Fruit fly (Drosophila melanogaster) whole organism, embryonic: Measurements from ENCODE around the gene Txl.

Source experiments
- Awh ChIP-seq: fragments of 200-800 bp; sonication (Bioruptor generic); IDR thresholded peaks from 2 replicates; pipeline ENCODE4, ENCODE4 v1.3.6; 2022; ENCODE audit warnings: missing biosample characterization, missing genetic modification characterization
- CG10147 ChIP-seq: fragments of 200-800 bp; sonication (Bioruptor generic); optimal IDR thresholded peaks from 2 replicates; lab custom pipeline; 2019; ENCODE audit warnings: missing biosample characterization, mild to moderate bottlenecking, missing genetic modification characterization, moderate library complexity
- CG10543 ChIP-seq: fragments of 200-800 bp; sonication (Bioruptor generic); optimal IDR thresholded peaks from 3 replicates; lab custom pipeline; 2017; ENCODE audit warnings: missing biosample characterization, mild to moderate bottlenecking, missing genetic modification characterization, moderate library complexity
- CG10654 ChIP-seq: fragments of 200-800 bp; sonication (Bioruptor generic); optimal IDR thresholded peaks from 2 replicates; lab custom pipeline; 2016; ENCODE audit warnings: missing biosample characterization, missing genetic modification characterization
- CG12744 ChIP-seq: fragments of 200-800 bp; sonication (Bioruptor generic); optimal IDR thresholded peaks from 2 replicates; lab custom pipeline; 2016; ENCODE audit warnings: missing biosample characterization, missing genetic modification characterization
- CG14860 ChIP-seq: fragments of 200-800 bp; sonication (Bioruptor generic); IDR thresholded peaks from 3 replicates; pipeline ENCODE4 v1.3.6; 2022; ENCODE audit warnings: missing biosample characterization, missing genetic modification characterization; ENCODE audit not compliant: partially characterized antibody
- CG2202 ChIP-seq: fragments of 200-800 bp; sonication (Bioruptor generic); optimal IDR thresholded peaks from 2 replicates; lab custom pipeline; 2018; ENCODE audit warnings: missing biosample characterization, mild to moderate bottlenecking, missing genetic modification characterization
- CG3281 ChIP-seq: fragments of 200-800 bp; sonication (Bioruptor generic); optimal IDR thresholded peaks from 3 replicates; lab custom pipeline; 2017; ENCODE audit warnings: missing biosample characterization, mild to moderate bottlenecking, missing genetic modification characterization
- CG33557 ChIP-seq: fragments of 200-800 bp; sonication (Bioruptor generic); optimal IDR thresholded peaks from 2 replicates; lab custom pipeline; 2019; ENCODE audit warnings: missing biosample characterization, mild to moderate bottlenecking, missing genetic modification characterization, moderate library complexity
- CG34376 ChIP-seq: fragments of 200-800 bp; sonication (Bioruptor generic); optimal IDR thresholded peaks from 2 replicates; lab custom pipeline; 2018; ENCODE audit warnings: missing biosample characterization, mild to moderate bottlenecking, missing genetic modification characterization
- CG3995 ChIP-seq: fragments of 200-800 bp; sonication (Bioruptor generic); optimal IDR thresholded peaks from 3 replicates; lab custom pipeline; 2016; ENCODE audit warnings: missing biosample characterization, missing genetic modification characterization
- CG4730 ChIP-seq: fragments of 200-800 bp; sonication (Bioruptor generic); IDR thresholded peaks from 2 replicates; pipeline ENCODE4 v1.3.6; 2022; ENCODE audit warnings: missing biosample characterization, missing genetic modification characterization
- CG6654 ChIP-seq: fragments of 200-800 bp; sonication (Bioruptor generic); optimal IDR thresholded peaks from 2 replicates; lab custom pipeline; 2017; ENCODE audit warnings: missing biosample characterization, mild to moderate bottlenecking, missing genetic modification characterization
- CG6791 ChIP-seq: fragments of 200-800 bp; sonication (Bioruptor generic); IDR thresholded peaks from 3 replicates; pipeline ENCODE4 v1.3.6; 2022; ENCODE audit warnings: missing biosample characterization, missing genetic modification characterization; ENCODE audit not compliant: partially characterized antibody
- CG7987 ChIP-seq: fragments of 200-800 bp; sonication (Bioruptor generic); optimal IDR thresholded peaks from 2 replicates; lab custom pipeline; 2018; ENCODE audit warnings: missing biosample characterization, mild to moderate bottlenecking, missing genetic modification characterization, moderate library complexity
- D19B ChIP-seq: fragments of 200-800 bp; sonication (Bioruptor generic); optimal IDR thresholded peaks from 2 replicates; lab custom pipeline; 2017; ENCODE audit warnings: missing biosample characterization, mild to moderate bottlenecking, missing genetic modification characterization
- Dbx ChIP-seq: fragments of 200-800 bp; sonication (Bioruptor generic); IDR thresholded peaks from 3 replicates; pipeline ENCODE4 v1.3.6; 2022; ENCODE audit warnings: missing biosample characterization, missing genetic modification characterization
- E2f2 ChIP-seq: fragments of 200-800 bp; sonication (Bioruptor generic); IDR thresholded peaks from 2 replicates; pipeline ENCODE4 v1.3.6; 2022; ENCODE audit warnings: missing biosample characterization, missing genetic modification characterization
- HLH3B ChIP-seq: fragments of 200-800 bp; sonication (Bioruptor generic); IDR thresholded peaks from 2 replicates; pipeline ENCODE4 v1.3.6; 2022; ENCODE audit warnings: missing biosample characterization, missing genetic modification characterization
- Hand ChIP-seq: fragments of 200-800 bp; sonication (Bioruptor generic); optimal IDR thresholded peaks from 2 replicates; lab custom pipeline; 2017; ENCODE audit warnings: mild to moderate bottlenecking, missing biosample characterization, missing genetic modification reagents, missing genetic modification characterization
- HmgD ChIP-seq: fragments of 200-800 bp; sonication (Bioruptor generic); optimal IDR thresholded peaks from 3 replicates; lab custom pipeline; 2016; ENCODE audit warnings: missing biosample characterization, missing genetic modification characterization
- Hr51 ChIP-seq, 2 experiments: fragments of 200-800 bp; sonication (Bioruptor generic); optimal IDR thresholded peaks; 2 replicates in 1 of 2; 3 replicates in 1 of 2; lab custom pipeline; 2016 to 2018; ENCODE audit warnings: missing biosample characterization in 2 of 2, missing genetic modification characterization in 2 of 2, mild to moderate bottlenecking in 1 of 2, moderate library complexity in 1 of 2
- Lim3 ChIP-seq: fragments of 200-800 bp; sonication (Bioruptor generic); IDR thresholded peaks from 2 replicates; pipeline ENCODE4 v1.3.6; 2022; ENCODE audit warnings: missing biosample characterization, missing genetic modification characterization
- MBD-R2 ChIP-seq: fragments of 200-800 bp; sonication (Bioruptor generic); IDR thresholded peaks from 2 replicates; pipeline ENCODE4 v1.3.6; 2022; ENCODE audit warnings: missing biosample characterization, missing genetic modification characterization
- Optix ChIP-seq: fragments of 200-800 bp; sonication (Bioruptor generic); IDR thresholded peaks from 3 replicates; pipeline ENCODE4 v1.3.6; 2022; ENCODE audit warnings: missing biosample characterization, missing genetic modification characterization
- Sry-δ ChIP-seq: fragments of 200-800 bp; sonication (Bioruptor generic); optimal IDR thresholded peaks from 2 replicates; lab custom pipeline; 2016; ENCODE audit warnings: missing biosample characterization, missing genetic modification characterization
- abd-A ChIP-seq: fragments of 200-800 bp; sonication (Bioruptor generic); optimal IDR thresholded peaks from 3 replicates; lab custom pipeline; 2019; ENCODE audit warnings: missing biosample characterization, mild to moderate bottlenecking, missing genetic modification characterization, moderate library complexity
- amos ChIP-seq: fragments of 200-800 bp; sonication (Bioruptor generic); IDR thresholded peaks from 2 replicates; pipeline ENCODE4 v1.3.6; 2022; ENCODE audit warnings: missing biosample characterization, missing genetic modification characterization; ENCODE audit not compliant: partially characterized antibody
- bigmax ChIP-seq: fragments of 200-800 bp; sonication (Bioruptor generic); optimal IDR thresholded peaks from 2 replicates; lab custom pipeline; 2018; ENCODE audit warnings: missing biosample characterization, mild to moderate bottlenecking, missing genetic modification characterization
- br ChIP-seq: fragments of >200 bp; optimal IDR thresholded peaks from 2 replicates; lab custom pipeline; 2017
- cad ChIP-seq: fragments of >200 bp; optimal IDR thresholded peaks from 2 replicates; lab custom pipeline; 2017; ENCODE audit warnings: missing biosample characterization, missing genetic modification characterization
- crp ChIP-seq, 2 experiments: fragments of 200-800 bp; sonication (Bioruptor generic); optimal IDR thresholded peaks; 2 replicates in 1 of 2; 3 replicates in 1 of 2; lab custom pipeline; 2017; ENCODE audit warnings: missing biosample characterization in 2 of 2, missing genetic modification characterization in 2 of 2, mild to moderate bottlenecking in 1 of 2, moderate library complexity in 1 of 2
- dmrt99B ChIP-seq: fragments of 200-800 bp; sonication (Bioruptor generic); optimal IDR thresholded peaks from 2 replicates; lab custom pipeline; 2018; ENCODE audit warnings: missing biosample characterization, mild to moderate bottlenecking, missing genetic modification characterization, moderate library complexity
- dysf ChIP-seq: fragments of 200-800 bp; sonication (Bioruptor generic); IDR thresholded peaks from 3 replicates; pipeline ENCODE4 v1.3.6; 2022; ENCODE audit warnings: missing biosample characterization, missing genetic modification characterization
- ewg ChIP-seq: fragments of 200-800 bp; sonication (Bioruptor generic); optimal IDR thresholded peaks from 3 replicates; lab custom pipeline; 2017; ENCODE audit warnings: mild to moderate bottlenecking, missing biosample characterization, missing genetic modification reagents, missing genetic modification characterization
- fd96Cb ChIP-seq: fragments of 200-800 bp; sonication (Bioruptor generic); optimal IDR thresholded peaks from 2 replicates; lab custom pipeline; 2018; ENCODE audit warnings: missing biosample characterization, mild to moderate bottlenecking, missing genetic modification characterization, moderate library complexity
- gcm ChIP-seq: fragments of 200-800 bp; sonication (Bioruptor generic); optimal IDR thresholded peaks from 2 replicates; lab custom pipeline; 2019; ENCODE audit warnings: missing biosample characterization, mild to moderate bottlenecking, missing genetic modification characterization, moderate library complexity
- hbn ChIP-seq: fragments of 200-800 bp; sonication (Bioruptor generic); IDR thresholded peaks from 2 replicates; pipeline ENCODE4 v1.3.6; 2022; ENCODE audit warnings: missing biosample characterization, missing genetic modification characterization; ENCODE audit not compliant: partially characterized antibody
- insv ChIP-seq, 2 experiments: fragments of 200-800 bp; sonication (Bioruptor generic); optimal IDR thresholded peaks; 3 replicates each; lab custom pipeline; 2016 to 2018; ENCODE audit warnings: missing biosample characterization in 2 of 2, missing genetic modification characterization in 2 of 2
- klu ChIP-seq: fragments of 200-800 bp; sonication (Bioruptor generic); IDR thresholded peaks from 2 replicates; pipeline ENCODE4 v1.3.6; 2022; ENCODE audit warnings: missing biosample characterization, missing genetic modification characterization
- lab ChIP-seq: fragments of 200-800 bp; sonication (Bioruptor generic); optimal IDR thresholded peaks from 3 replicates; lab custom pipeline; 2017; ENCODE audit warnings: missing biosample characterization, missing genetic modification characterization, mild to moderate bottlenecking, moderate library complexity, missing genetic modification reagents
- psq ChIP-seq: fragments of 200-800 bp; sonication (Bioruptor generic); optimal IDR thresholded peaks from 2 replicates; lab custom pipeline; 2017; ENCODE audit warnings: missing biosample characterization, missing genetic modification characterization
- repo ChIP-seq: fragments of 200-800 bp; sonication (Bioruptor generic); optimal IDR thresholded peaks from 2 replicates; lab custom pipeline; 2016; ENCODE audit warnings: missing biosample characterization, missing genetic modification characterization
- sens ChIP-seq: fragments of 200-800 bp; sonication (Bioruptor generic); peaks from one replicate; lab custom pipeline; 2016; ENCODE audit warnings: missing biosample characterization, missing genetic modification characterization
- seq ChIP-seq: fragments of 200-800 bp; sonication (Bioruptor generic); IDR thresholded peaks from 2 replicates; pipeline ENCODE4 v1.3.6; 2022; ENCODE audit warnings: missing biosample characterization, missing genetic modification characterization
- shn ChIP-seq: fragments of 200-800 bp; sonication (Bioruptor generic); optimal IDR thresholded peaks from 3 replicates; lab custom pipeline; 2016; ENCODE audit warnings: missing biosample characterization, missing genetic modification characterization
- slou ChIP-seq: fragments of 200-800 bp; sonication (Bioruptor generic); optimal IDR thresholded peaks from 3 replicates; lab custom pipeline; 2016; ENCODE audit warnings: missing biosample characterization, missing genetic modification characterization
- sob ChIP-seq: fragments of 200-800 bp; sonication (Bioruptor generic); IDR thresholded peaks from 2 replicates; pipeline ENCODE4 v1.3.6; 2022; ENCODE audit warnings: missing biosample characterization, missing genetic modification characterization
- tin ChIP-seq: fragments of 200-800 bp; sonication (Bioruptor generic); optimal IDR thresholded peaks from 3 replicates; lab custom pipeline; 2016; ENCODE audit warnings: missing biosample characterization, missing genetic modification characterization
- ttk ChIP-seq: fragments of 200-800 bp; sonication (Bioruptor generic); IDR thresholded peaks from 2 replicates; pipeline ENCODE4 v2.1.2; 2022; ENCODE audit warnings: missing biosample characterization, missing genetic modification characterization
- zen ChIP-seq: fragments of 200-800 bp; sonication (Bioruptor generic); optimal IDR thresholded peaks from 3 replicates; lab custom pipeline; 2018; ENCODE audit warnings: missing biosample characterization, mild to moderate bottlenecking, missing genetic modification characterization, moderate library complexity

Gene Txl

DNA sequence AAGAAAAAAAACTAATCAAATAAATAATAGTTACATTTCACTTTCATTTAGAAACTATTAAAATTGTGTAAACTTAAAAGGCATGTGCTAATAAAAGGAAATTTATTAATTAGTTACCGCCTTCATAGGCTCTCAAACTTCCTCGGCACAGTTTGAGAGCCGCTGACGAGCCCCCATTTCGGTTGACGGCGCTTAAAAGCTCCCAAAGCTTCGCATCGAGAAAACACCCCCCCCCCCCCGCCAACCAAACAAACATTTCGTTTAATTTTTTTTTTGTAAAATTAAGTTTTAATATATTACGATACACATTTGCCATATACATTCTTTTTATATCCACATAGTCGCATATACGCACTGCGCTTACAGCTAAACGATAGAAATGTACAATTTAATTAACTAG, 31.6 kb downstream of the Txl start (continued):
- no peak for TF ChIP-seq CG33557 (GFP tag; lab: Kevin White, UChicago)
- no peak for TF ChIP-seq CG3281 (GFP tag; lab: Kevin White, UChicago)
- no peak for TF ChIP-seq Hr51 (GFP tag; optimal IDR thresholded peaks at IDR 0.05; lab: Kevin White, UChicago)
- TF ChIP-seq Awh (GFP tag; lab: Robert Waterston, UW): no peak
- no peak for TF ChIP-seq CG7987
- no peak for TF ChIP-seq abd-A (tag; lab: Kevin White, UChicago)
- no peak for TF ChIP-seq dysf (GFP tag; lab: Robert Waterston, UW)
- peak; percentile 25; the same call in 1 of the 2 replicates for TF ChIP-seq amos (GFP tag; lab: Robert Waterston, UW)
- no peak for TF ChIP-seq ttk (GFP tag; lab: Robert Waterston, UW)
- TF ChIP-seq shn (GFP tag; lab: Kevin White, UChicago): no peak
- TF ChIP-seq D19B: no peak
- no peak for TF ChIP-seq CG14860
- no peak for TF ChIP-seq HmgD (GFP tag; lab: Kevin White, UChicago)
- no peak for TF ChIP-seq insv (GFP tag; optimal IDR thresholded peaks at IDR 0.05; lab: Kevin White, UChicago)
- TF ChIP-seq zen (tag; lab: Kevin White, UChicago): no peak
- TF ChIP-seq crp (GFP tag; optimal IDR thresholded peaks at IDR 0.05; lab: Kevin White, UChicago): no peak
- no peak for TF ChIP-seq CG10654 (GFP tag; lab: Kevin White, UChicago)
- TF ChIP-seq CG2202 (tag; lab: Kevin White, UChicago): no peak
- no peak for TF ChIP-seq CG4730 (GFP tag; lab: Robert Waterston, UW)
- peak; percentile 20 for TF ChIP-seq sens (GFP tag; lab: Kevin White, UChicago)
- no peak for TF ChIP-seq ewg
- no peak for TF ChIP-seq MBD-R2 (GFP tag; lab: Robert Waterston, UW)
- TF ChIP-seq Lim3 (GFP tag; lab: Robert Waterston, UW): no peak
- no peak for TF ChIP-seq slou (GFP tag; lab: Kevin White, UChicago)
- TF ChIP-seq cad (GFP tag; lab: Kevin White, UChicago): peak; percentile 70
- TF ChIP-seq fd96Cb: no peak
- no peak; the same call in 2 of the 3 replicates for TF ChIP-seq Dbx (GFP tag; lab: Robert Waterston, UW)
- no peak for TF ChIP-seq seq
- TF ChIP-seq CG10543 (GFP tag; lab: Kevin White, UChicago): no peak
- TF ChIP-seq CG3995: no peak
- TF ChIP-seq sob (GFP tag; lab: Robert Waterston, UW): no peak
- no peak for TF ChIP-seq CG12744 (GFP tag; lab: Kevin White, UChicago)
- TF ChIP-seq Optix (GFP tag; lab: Robert Waterston, UW): no peak
- peak; percentile 98 for TF ChIP-seq CG6654 (GFP tag; lab: Kevin White, UChicago)
- no peak for TF ChIP-seq bigmax (GFP tag; lab: Kevin White, UChicago)
- TF ChIP-seq Sry-δ (GFP tag; lab: Kevin White, UChicago): no peak
- 0 out of 3 replicates have a peak, but pooled peaks have one; percentile 25 for TF ChIP-seq CG6791 (GFP tag; lab: Robert Waterston, UW)
- no peak for TF ChIP-seq psq (GFP tag; lab: Kevin White, UChicago)
- no peak for TF ChIP-seq dmrt99B (tag; lab: Kevin White, UChicago)
- no peak for TF ChIP-seq hbn (GFP tag; lab: Robert Waterston, UW)
- no peak for TF ChIP-seq lab (GFP tag; lab: Kevin White, UChicago)
- TF ChIP-seq CG34376 (GFP tag; lab: Kevin White, UChicago): no peak
- TF ChIP-seq tin (GFP tag; lab: Kevin White, UChicago): no peak
- no peak for TF ChIP-seq repo
- no peak for TF ChIP-seq Hand (GFP tag; lab: Kevin White, UChicago)
- no peak for TF ChIP-seq HLH3B (GFP tag; lab: Robert Waterston, UW)
- TF ChIP-seq br: no peak
- no peak for TF ChIP-seq CG10147 (GFP tag; lab: Kevin White, UChicago)
- TF ChIP-seq klu (GFP tag; lab: Robert Waterston, UW): no peak
- peak; percentile 34 for TF ChIP-seq gcm (GFP tag; lab: Kevin White, UChicago)
- 0 out of 2 replicates have a peak, but pooled peaks have one; percentile 6 for TF ChIP-seq E2f2 (GFP tag; lab: Robert Waterston, UW)
